Worm (Caenorhabditis elegans): Measurements from ENCODE around the gene btb-8.

- no peak for TF ChIP-seq ztf-11 (tag; optimal IDR thresholded peaks at IDR 0.05)
- TF ChIP-seq lin-13 (GFP tag; optimal IDR thresholded peaks at IDR 0.05), result no peak
- TF ChIP-seq elt-1 (tag; optimal IDR thresholded peaks at IDR 0.05), result no peak
- no peak for TF ChIP-seq elt-3 (tag; optimal IDR thresholded peaks at IDR 0.05)
- no peak for TF ChIP-seq nhr-10 (tag; optimal IDR thresholded peaks at IDR 0.05)
- TF ChIP-seq nhr-25 (tag; optimal IDR thresholded peaks at IDR 0.05), result no peak
- TF ChIP-seq mab-5 (tag; optimal IDR thresholded peaks at IDR 0.05), result no peak
These were observed 33.8 kb upstream of the btb-8 start, which contains the start of the genes fbxb-18 and fbxb-19 for ce11 chrII:1688813-1689212.
